Worm (Caenorhabditis elegans) whole organism, L4 larva: ENCODE results near the gene air-1.

Experiments used
- D1046.2 ChIP-seq: fragments of 200-800 bp; sonication (Bioruptor generic); IDR thresholded peaks from 2 replicates; pipeline ENCODE4 v1.3.6; 2022; ENCODE audit warnings: missing genetic modification characterization, missing compliant biosample characterization
- F26F4.8 ChIP-seq: fragments of 200-800 bp; sonication (Bioruptor generic); conservative IDR thresholded peaks from 2 replicates; pipeline ENCODE4 v1.3.6; 2022; ENCODE audit warnings: missing genetic modification characterization, missing compliant biosample characterization
- attf-4 ChIP-seq: sonication (generic microtip); optimal IDR thresholded peaks from 3 replicates; lab custom pipeline; 2017; ENCODE audit warnings: missing biosample characterization, missing genetic modification characterization
- ceh-28 ChIP-seq: fragments of 150-350 bp; optimal IDR thresholded peaks from 2 replicates; lab custom pipeline; 2014; ENCODE audit warnings: missing biosample characterization, missing genetic modification reagents, missing genetic modification characterization
- ceh-32 ChIP-seq: sonication (generic microtip); optimal IDR thresholded peaks from 2 replicates; lab custom pipeline; 2016; ENCODE audit warnings: mild to moderate bottlenecking, missing genetic modification characterization, missing compliant biosample characterization; ENCODE audit not compliant: poor library complexity
- daf-12 ChIP-seq: fragments of 150-350 bp; optimal IDR thresholded peaks from 2 replicates; lab custom pipeline; 2014; ENCODE audit warnings: missing biosample characterization, missing genetic modification reagents, missing genetic modification characterization
- daf-16 ChIP-seq, 3 experiments: sonication (generic microtip); optimal IDR thresholded peaks; 2 replicates each; lab custom pipeline; 2016 to 2017; ENCODE audit warnings: missing genetic modification characterization in 3 of 3, missing genetic modification reagents in 3 of 3, mild to moderate bottlenecking in 2 of 3, missing compliant biosample characterization in 2 of 3, missing biosample characterization in 1 of 3, moderate library complexity in 1 of 3
- daf-8 ChIP-seq: fragments of 200-800 bp; sonication (Bioruptor generic); IDR thresholded peaks from 2 replicates; pipeline ENCODE4 v1.3.6; 2022; ENCODE audit warnings: missing genetic modification characterization, missing compliant biosample characterization
- dmd-6 ChIP-seq: fragments of 200-800 bp; sonication (Bioruptor generic); IDR thresholded peaks from 2 replicates; pipeline ENCODE4 v1.3.6; 2022; ENCODE audit warnings: missing genetic modification reagents, missing genetic modification characterization, missing compliant biosample characterization
- dmd-8 ChIP-seq: fragments of 200-800 bp; sonication (Bioruptor generic); IDR thresholded peaks from 2 replicates; pipeline ENCODE4 v1.3.6; 2022; ENCODE audit warnings: missing genetic modification characterization, missing compliant biosample characterization
- dmd-9 ChIP-seq: fragments of 200-800 bp; sonication (Bioruptor generic); IDR thresholded peaks from 2 replicates; pipeline ENCODE4 v1.3.6; 2022; ENCODE audit warnings: missing genetic modification reagents, missing genetic modification characterization, missing compliant biosample characterization
- dve-1 ChIP-seq: sonication (generic microtip); optimal IDR thresholded peaks from 2 replicates; lab custom pipeline; 2017; ENCODE audit warnings: antibody characterized with exemption, mild to moderate bottlenecking, missing genetic modification characterization, missing compliant biosample characterization; ENCODE audit not compliant: insufficient read depth
- egl-27 ChIP-seq: sonication (generic microtip); optimal IDR thresholded peaks from 3 replicates; lab custom pipeline; 2017; ENCODE audit warnings: missing biosample characterization, missing genetic modification reagents, missing genetic modification characterization
- gei-8 ChIP-seq: fragments of 200-800 bp; sonication (Bioruptor generic); optimal IDR thresholded peaks from 2 replicates; lab custom pipeline; 2018; ENCODE audit warnings: mild to moderate bottlenecking, missing genetic modification characterization, missing compliant biosample characterization
- hlh-11 ChIP-seq: fragments of 200-800 bp; sonication (Bioruptor generic); optimal IDR thresholded peaks from 2 replicates; lab custom pipeline; 2018; ENCODE audit warnings: mild to moderate bottlenecking, missing genetic modification characterization, missing compliant biosample characterization
- hlh-30 ChIP-seq: sonication (generic microtip); optimal IDR thresholded peaks from 2 replicates; lab custom pipeline; 2017; ENCODE audit warnings: antibody characterized with exemption, mild to moderate bottlenecking, missing genetic modification characterization, missing compliant biosample characterization; ENCODE audit not compliant: insufficient read depth
- hmg-1.1 ChIP-seq: fragments of 200-800 bp; sonication (Bioruptor generic); IDR thresholded peaks from 2 replicates; pipeline ENCODE4 v1.3.6; 2022; ENCODE audit warnings: missing genetic modification reagents, missing genetic modification characterization, missing compliant biosample characterization
- lim-7 ChIP-seq: fragments of 200-800 bp; sonication (Bioruptor generic); IDR thresholded peaks from 2 replicates; pipeline ENCODE4 v1.3.6; 2022; ENCODE audit warnings: missing genetic modification characterization, missing compliant biosample characterization
- lin-38 ChIP-seq: fragments of 200-800 bp; sonication (Bioruptor generic); IDR thresholded peaks from 2 replicates; pipeline ENCODE4 v1.3.6; 2022; ENCODE audit warnings: missing genetic modification reagents, missing genetic modification characterization, missing compliant biosample characterization
- lin-39 ChIP-seq: fragments of 150-350 bp; optimal IDR thresholded peaks from 2 replicates; lab custom pipeline; 2014; ENCODE audit warnings: missing biosample characterization, missing genetic modification reagents, missing genetic modification characterization
- lir-3 ChIP-seq: sonication (generic microtip); optimal IDR thresholded peaks from 2 replicates; lab custom pipeline; 2016; ENCODE audit warnings: mild to moderate bottlenecking, missing genetic modification characterization, missing compliant biosample characterization
- lsy-2 ChIP-seq, 2 experiments: fragments of 150-350 bp in 1 of 2; sonication (generic microtip) in 1 of 2; optimal IDR thresholded peaks; 2 replicates each; lab custom pipeline; 2014 to 2017; ENCODE audit warnings: missing biosample characterization in 2 of 2, missing genetic modification characterization in 2 of 2
- madf-9 ChIP-seq: fragments of 200-800 bp; sonication (Bioruptor generic); conservative IDR thresholded peaks from 2 replicates; pipeline ENCODE4 v1.3.6; 2022; ENCODE audit warnings: missing genetic modification reagents, missing genetic modification characterization, missing compliant biosample characterization
- mes-2 ChIP-seq: sonication (generic microtip); optimal IDR thresholded peaks from 2 replicates; lab custom pipeline; 2016; ENCODE audit warnings: missing genotype, mild to moderate bottlenecking, missing genetic modification characterization, missing compliant biosample characterization; ENCODE audit not compliant: poor library complexity, severe bottlenecking
- mxl-2 ChIP-seq: fragments of 200-800 bp; sonication (Bioruptor generic); conservative IDR thresholded peaks from 2 replicates; pipeline ENCODE4 v1.3.6; 2022; ENCODE audit warnings: missing genetic modification reagents, missing genetic modification characterization, missing compliant biosample characterization
- mxl-3 ChIP-seq: fragments of 200-800 bp; sonication (Bioruptor generic); optimal IDR thresholded peaks from 2 replicates; lab custom pipeline; 2018; ENCODE audit warnings: mild to moderate bottlenecking, missing genetic modification characterization, missing compliant biosample characterization
- nhr-10 ChIP-seq: fragments of 150-350 bp; optimal IDR thresholded peaks from 2 replicates; lab custom pipeline; 2014; ENCODE audit warnings: missing biosample characterization, missing genetic modification characterization
- nhr-102 ChIP-seq: sonication (generic microtip); optimal IDR thresholded peaks from 2 replicates; lab custom pipeline; 2016; ENCODE audit warnings: mild to moderate bottlenecking, missing genetic modification characterization, moderate library complexity, missing compliant biosample characterization
- nhr-11 ChIP-seq: fragments of 150-350 bp; optimal IDR thresholded peaks from 2 replicates; lab custom pipeline; 2014; ENCODE audit warnings: missing biosample characterization, missing genetic modification characterization
- nhr-28 ChIP-seq: fragments of 150-350 bp; optimal IDR thresholded peaks from 2 replicates; lab custom pipeline; 2014; ENCODE audit warnings: missing biosample characterization, missing genetic modification characterization
- nhr-41 ChIP-seq: fragments of 200-800 bp; sonication (Bioruptor generic); IDR thresholded peaks from 2 replicates; pipeline ENCODE4 v1.3.6; 2022; ENCODE audit warnings: missing genetic modification reagents, missing genetic modification characterization, missing compliant biosample characterization
- nhr-42 ChIP-seq: fragments of 200-800 bp; sonication (Bioruptor generic); IDR thresholded peaks from 2 replicates; pipeline ENCODE4 v1.3.6; 2022; ENCODE audit warnings: missing genetic modification characterization, missing compliant biosample characterization
- nhr-6 ChIP-seq: fragments of 150-350 bp; optimal IDR thresholded peaks from 2 replicates; lab custom pipeline; 2014; ENCODE audit warnings: missing biosample characterization, missing genetic modification characterization
- nhr-76 ChIP-seq: fragments of 150-350 bp; optimal IDR thresholded peaks from 2 replicates; lab custom pipeline; 2014; ENCODE audit warnings: missing biosample characterization, missing genetic modification characterization
- pha-4 ChIP-seq, 2 experiments: fragments of 150-350 bp in 1 of 2; fragments of 200-800 bp in 1 of 2; sonication (Bioruptor generic) in 1 of 2; IDR thresholded peaks in 1 of 2; optimal IDR thresholded peaks in 1 of 2; 2 replicates each; pipeline versions ENCODE4 v1.3.6 to Lab custom; 2014 to 2022; ENCODE audit warnings: missing genetic modification characterization in 2 of 2, missing genetic modification reagents in 2 of 2, missing biosample characterization in 1 of 2, missing compliant biosample characterization in 1 of 2
- php-3 ChIP-seq: fragments of 200-800 bp; sonication (Bioruptor generic); IDR thresholded peaks from 2 replicates; pipeline ENCODE4 v1.3.6; 2022; ENCODE audit warnings: missing genetic modification reagents, missing genetic modification characterization, missing compliant biosample characterization
- rbr-2 ChIP-seq: sonication (generic microtip); optimal IDR thresholded peaks from 2 replicates; lab custom pipeline; 2016; ENCODE audit warnings: missing genotype, missing genetic modification characterization, missing compliant biosample characterization
- sdz-12 ChIP-seq: fragments of 200-800 bp; sonication (Bioruptor generic); optimal IDR thresholded peaks from 2 replicates; lab custom pipeline; 2018; ENCODE audit warnings: mild to moderate bottlenecking, missing genetic modification characterization, missing compliant biosample characterization
- snpc-1.2 ChIP-seq: fragments of 200-800 bp; sonication (Bioruptor generic); IDR thresholded peaks from 2 replicates; pipeline ENCODE4 v1.3.6; 2022; ENCODE audit warnings: missing genetic modification reagents, missing genetic modification characterization, missing compliant biosample characterization
- snpc-4 ChIP-seq: fragments of 150-350 bp; optimal IDR thresholded peaks from 2 replicates; lab custom pipeline; 2014; ENCODE audit warnings: missing biosample characterization, missing genetic modification characterization
- spr-1 ChIP-seq: sonication (generic microtip); optimal IDR thresholded peaks from 2 replicates; lab custom pipeline; 2016; ENCODE audit warnings: mild to moderate bottlenecking, missing genetic modification characterization, missing compliant biosample characterization
- tra-1 ChIP-seq: fragments of 200-800 bp; sonication (Bioruptor generic); IDR thresholded peaks from 2 replicates; pipeline ENCODE4 v1.3.6; 2022; ENCODE audit warnings: missing genetic modification reagents, missing genetic modification characterization, missing compliant biosample characterization
- unc-130 ChIP-seq: sonication (generic microtip); optimal IDR thresholded peaks from 2 replicates; lab custom pipeline; 2016; ENCODE audit warnings: missing genetic modification reagents, missing genetic modification characterization, missing compliant biosample characterization
- vab-7 ChIP-seq: fragments of 200-800 bp; sonication (Bioruptor generic); IDR thresholded peaks from 2 replicates; pipeline ENCODE4 v1.3.6; 2022; ENCODE audit warnings: missing genetic modification reagents, missing genetic modification characterization, missing compliant biosample characterization
- zfp-2 ChIP-seq: sonication (generic microtip); optimal IDR thresholded peaks from 2 replicates; lab custom pipeline; 2016; ENCODE audit warnings: mild to moderate bottlenecking, missing genetic modification characterization, missing compliant biosample characterization
- zip-2 ChIP-seq: fragments of 150-350 bp; optimal IDR thresholded peaks from 2 replicates; lab custom pipeline; 2014; ENCODE audit warnings: missing biosample characterization, missing genetic modification characterization
- ztf-11 ChIP-seq: fragments of 150-350 bp; optimal IDR thresholded peaks from 2 replicates; lab custom pipeline; 2014; ENCODE audit warnings: missing biosample characterization, missing genetic modification characterization

air-1 gene

ce11 chrV:8230056-8230455 lies 8.8 kb downstream of the air-1 start (continued):
- 0 out of 2 replicates have a peak, but pooled peaks have one; percentile 54 for TF ChIP-seq tra-1 (GFP tag; lab: Robert Waterston, UW)
- TF ChIP-seq madf-9 (GFP tag; lab: Robert Waterston, UW): 0 out of 2 replicates have a peak, but pooled peaks have one; percentile 35
- peak; percentile 64 for TF ChIP-seq mes-2
- TF ChIP-seq zip-2 (tag; lab: Kevin White, UChicago): no peak
- peak; percentile 32; the same call in 1 of the 2 replicates for TF ChIP-seq snpc-1.2 (GFP tag; lab: Robert Waterston, UW)

DNA sequence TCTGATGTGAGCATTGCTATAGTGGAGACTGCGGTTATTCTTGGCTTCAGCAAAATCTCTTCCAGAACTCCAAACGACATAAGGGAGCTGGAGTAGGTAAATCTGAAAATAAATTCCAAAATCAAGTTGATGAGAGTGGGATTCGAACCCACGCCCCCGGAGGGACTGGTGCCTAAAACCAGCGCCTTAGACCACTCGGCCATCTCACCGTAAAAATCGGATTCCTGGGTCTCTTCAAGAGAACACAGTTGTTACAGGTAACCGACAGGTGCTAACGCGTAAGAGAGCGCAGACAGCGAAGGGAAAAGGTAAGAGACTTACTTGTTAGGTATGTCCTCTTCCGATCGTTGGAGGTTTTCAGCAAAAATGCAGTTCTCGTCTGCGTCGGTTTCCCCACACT lies 14.0 kb downstream of the air-1 start:
- TF ChIP-seq hmg-1.1 (GFP tag; lab: Robert Waterston, UW) (peak; percentile 55), daf-8 (GFP tag; lab: Robert Waterston, UW) (no peak), lir-3 (peak; percentile 39), snpc-4 (tag; lab: Kevin White, UChicago) (peak; percentile 61), dve-1 (tag; lab: Kevin White, UChicago) (peak; percentile 66), gei-8 (GFP tag; lab: Kevin White, UChicago) (peak; percentile 18), dmd-8 (GFP tag; lab: Robert Waterston, UW) (0 out of 2 replicates have a peak, but pooled peaks have one; percentile 32), dmd-9 (GFP tag; lab: Robert Waterston, UW) (no peak), nhr-6 (tag; lab: Kevin White, UChicago) (no peak), hlh-30 (tag; lab: Kevin White, UChicago) (peak; percentile 9), ceh-28 (tag; lab: Kevin White, UChicago) (no peak), nhr-10 (tag; lab: Kevin White, UChicago) (no peak), mxl-3 (GFP tag; lab: Kevin White, UChicago) (no peak), F26F4.8 (0 out of 2 replicates have a peak, but pooled peaks have one; percentile 45), nhr-76 (tag; lab: Kevin White, UChicago) (no peak), zfp-2 (tag; lab: Kevin White, UChicago) (peak; percentile 20), attf-4 (tag; lab: Kevin White, UChicago) (no peak), lsy-2 (tag; optimal IDR thresholded peaks at IDR 0.05; lab: Kevin White, UChicago) (no peak), nhr-28 (tag; lab: Kevin White, UChicago) (peak; percentile 13), nhr-42 (peak; percentile 39; the same call in 1 of the 2 replicates), madf-9 (GFP tag; lab: Robert Waterston, UW) (0 out of 2 replicates have a peak, but pooled peaks have one; percentile 24), egl-27 (tag; lab: Kevin White, UChicago) (no peak), dmd-6 (GFP tag; lab: Robert Waterston, UW) (peak; percentile 49; the same call in 1 of the 2 replicates), vab-7 (peak; percentile 41; the same call in 1 of the 2 replicates), nhr-11 (tag; lab: Kevin White, UChicago) (no peak), lim-7 (peak; percentile 70), ceh-32 (tag; lab: Kevin White, UChicago) (no peak), unc-130 (no peak), snpc-1.2 (GFP tag; lab: Robert Waterston, UW) (peak; percentile 65), nhr-41 (GFP tag; lab: Robert Waterston, UW) (0 out of 2 replicates have a peak, but pooled peaks have one; percentile 32), spr-1 (tag; lab: Kevin White, UChicago) (no peak), D1046.2 (GFP tag; lab: Robert Waterston, UW) (no peak), rbr-2 (tag; lab: Kevin White, UChicago) (peak; percentile 26), sdz-12 (peak; percentile 2), hlh-11 (tag; lab: Kevin White, UChicago) (peak; percentile 54), ztf-11 (no peak), daf-12 (no peak), lin-38 (no peak), mxl-2 (GFP tag; lab: Robert Waterston, UW) (no peak; the same call in 1 of the 2 replicates), lin-39 (no peak), pha-4 (GFP tag; IDR thresholded peaks at IDR 0.05; lab: Robert Waterston, UW) (no peak), pha-4 (tag; optimal IDR thresholded peaks at IDR 0.05; lab: Kevin White, UChicago) (no peak), daf-16 (GFP tag; optimal IDR thresholded peaks at IDR 0.05; lab: Kevin White, UChicago) (peak in 1 of 2 experiments; percentile 38), daf-16 (tag; optimal IDR thresholded peaks at IDR 0.05; lab: Kevin White, UChicago) (peak; percentile 45), nhr-102 (tag; lab: Kevin White, UChicago) (peak; percentile 35), php-3 (GFP tag; lab: Robert Waterston, UW) (no peak)
